Worm (Caenorhabditis elegans): ENCODE measurements around the gene fipr-29.

DNA sequence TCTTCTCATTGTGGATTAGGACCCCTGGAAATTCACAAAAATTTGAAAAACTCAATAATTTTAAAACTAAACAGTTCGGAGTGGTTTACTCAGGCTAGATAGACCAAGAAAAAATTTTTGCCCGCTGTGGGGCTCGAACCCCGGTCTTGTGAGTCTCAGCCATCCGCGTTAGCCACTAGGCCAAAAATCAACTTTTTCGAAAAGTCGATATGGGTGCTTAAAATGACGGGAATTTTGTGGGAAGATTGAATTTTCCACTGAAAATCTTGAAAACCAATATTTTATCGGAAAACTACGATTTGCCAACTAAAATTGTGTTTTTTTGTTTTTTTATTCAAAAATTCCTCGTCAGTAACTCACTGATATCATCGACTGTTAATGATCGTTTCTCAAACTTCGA lies 47.4 kb upstream of the fipr-29 start:
- TF ChIP-seq fkh-4 (tag; optimal IDR thresholded peaks at IDR 0.05; ENCODE audit: borderline replicate concordance) (no peak), unc-30 (tag; optimal IDR thresholded peaks at IDR 0.05) (no peak), rnt-1 (tag; optimal IDR thresholded peaks at IDR 0.05) (no peak), nhr-237 (tag; optimal IDR thresholded peaks at IDR 0.05) (no peak), isw-1 (GFP tag; IDR thresholded peaks at IDR 0.05) (no peak)
